Fruit fly (Drosophila melanogaster) Kc167 (cell line): ENCODE results near the gene CG7326.

Experiments
- h ChIP-seq: fragments of >200 bp; optimal IDR thresholded peaks from 3 replicates; lab custom pipeline; 2018; ENCODE audit warnings: missing external identifiers
- psq ChIP-seq: fragments of >200 bp; optimal IDR thresholded peaks from 2 replicates; lab custom pipeline; 2017; ENCODE audit warnings: missing external identifiers

DNA sequence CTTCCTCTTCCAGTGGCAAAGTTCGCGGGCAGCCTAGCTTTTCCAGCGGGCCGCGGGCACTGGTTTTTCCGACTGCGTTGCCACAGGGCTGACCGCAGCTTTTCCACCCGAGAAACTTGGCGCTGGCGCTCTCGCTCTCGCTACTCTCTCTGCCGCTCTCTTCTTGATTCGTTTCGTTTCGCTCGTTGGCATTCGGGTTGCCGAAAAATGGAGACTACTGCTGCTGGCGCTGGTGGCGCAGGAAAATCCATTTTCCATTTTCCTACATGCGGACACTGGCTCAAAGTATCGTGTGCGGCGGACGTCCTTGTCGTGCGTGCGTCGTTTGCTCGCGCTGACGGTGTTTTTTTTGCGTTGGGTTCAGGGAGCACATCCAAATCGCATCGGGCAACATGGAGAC lies 50.5 kb downstream of the CG7326 start, which contains the start of gene CG42450:
- no peak for TF ChIP-seq psq
- TF ChIP-seq h (lab: Kevin White, UChicago) = no peak
